Fruit fly (Drosophila melanogaster): ENCODE results near the gene bond.

Gene bond

DNA sequence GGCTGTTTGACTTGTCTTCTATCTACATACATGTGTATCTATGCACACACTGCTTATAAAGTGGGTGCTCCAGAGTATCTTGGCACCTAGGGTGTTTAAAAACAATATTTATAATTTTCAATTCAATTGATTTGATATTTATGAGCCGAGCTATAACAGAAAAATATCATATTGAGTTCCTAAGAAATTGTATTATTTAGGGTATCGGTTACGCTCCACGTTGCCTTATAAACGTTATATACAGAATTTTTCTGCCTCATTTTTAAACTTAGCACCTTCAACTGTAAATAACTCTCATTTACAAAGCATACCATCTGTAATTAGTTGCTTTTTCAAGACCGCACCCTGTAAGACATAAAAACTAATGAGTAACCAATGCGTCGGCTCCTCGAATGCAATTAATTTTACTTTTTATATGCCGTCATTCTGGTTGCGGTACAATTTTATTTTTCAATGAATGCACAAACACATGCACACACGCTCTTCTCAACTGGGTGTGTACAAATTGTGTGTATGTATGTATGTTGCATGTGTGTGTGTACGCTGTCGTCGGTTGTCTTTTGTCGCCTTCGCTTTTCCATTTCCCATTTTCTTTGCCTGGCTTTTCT is 40.3 kb downstream of the bond start (continued):
- TF ChIP-seq CG32532 (GFP tag; IDR thresholded peaks at IDR 0.05) (no peak), zen2 (GFP tag; IDR thresholded peaks at IDR 0.05; ENCODE audit: partially characterized antibody) (no peak), fd102C (GFP tag; optimal IDR thresholded peaks at IDR 0.05) (peak; percentile 17), CG17359 (tag; optimal IDR thresholded peaks at IDR 0.05) (peak; percentile 47), CG11085 (GFP tag; IDR thresholded peaks at IDR 0.05) (no peak), Six4 (GFP tag; optimal IDR thresholded peaks at IDR 0.05) (peak; percentile 51), CG17385 (GFP tag; optimal IDR thresholded peaks at IDR 0.05) (peak; percentile 56), Hey (tag; optimal IDR thresholded peaks at IDR 0.05) (no peak), CG11560 (tag; IDR thresholded peaks at IDR 0.05) (no peak), CG14965 (GFP tag; optimal IDR thresholded peaks at IDR 0.05; ENCODE audit: borderline replicate concordance) (no peak), MTF-1 (GFP tag; optimal IDR thresholded peaks at IDR 0.05; ENCODE audit: borderline replicate concordance) (peak; percentile 49), sob (GFP tag; IDR thresholded peaks at IDR 0.05) (no peak), GATAe (GFP tag; conservative IDR thresholded peaks at IDR 0.05) (no peak), CG4820 (GFP tag; optimal IDR thresholded peaks at IDR 0.05) (peak; percentile 63), Vsx1 (GFP tag; optimal IDR thresholded peaks at IDR 0.05) (peak; percentile 48), CG7987 (GFP tag; optimal IDR thresholded peaks at IDR 0.05) (no peak), CG31224 (GFP tag; IDR thresholded peaks at IDR 0.05) (no peak), Dref (GFP tag; IDR thresholded peaks at IDR 0.05) (no peak), Optix (GFP tag; IDR thresholded peaks at IDR 0.05) (no peak), dpn (GFP tag; optimal IDR thresholded peaks at IDR 0.05) (peak; percentile 16 to 27), Nf-YC (tag; optimal IDR thresholded peaks at IDR 0.05) (no peak), CG17328 (GFP tag; IDR thresholded peaks at IDR 0.05) (peak; percentile 42; the same call in 1 of the 2 replicates), dimm (GFP tag; IDR thresholded peaks at IDR 0.05) (no peak), Pdp1 (GFP tag; optimal IDR thresholded peaks at IDR 0.05) (peak; percentile 1 to 38), Antp (GFP tag; optimal IDR thresholded peaks at IDR 0.05) (peak; percentile 41), NC2β (GFP tag; optimal IDR thresholded peaks at IDR 0.05) (peak; percentile 54), kay (GFP tag; optimal IDR thresholded peaks at IDR 0.05) (peak; percentile 25), Med (GFP tag) (peak; percentile 85), nau (GFP tag; optimal IDR thresholded peaks at IDR 0.05) (peak; percentile 20), Hand (GFP tag; optimal IDR thresholded peaks at IDR 0.05) (no peak), CG12104 (GFP tag; optimal IDR thresholded peaks at IDR 0.05) (peak; percentile 61), mam (GFP tag; optimal IDR thresholded peaks at IDR 0.05) (peak; percentile 20), CG7786 (GFP tag; optimal IDR thresholded peaks at IDR 0.05) (peak; percentile 19), lbe (GFP tag; optimal IDR thresholded peaks at IDR 0.05) (no peak), en (GFP tag; optimal IDR thresholded peaks at IDR 0.05) (peak; percentile 13), Abd-B (GFP tag; optimal IDR thresholded peaks at IDR 0.05) (peak; percentile 64), CG1529 (GFP tag; optimal IDR thresholded peaks at IDR 0.05) (peak; percentile 71), CG5953 (GFP tag; IDR thresholded peaks at IDR 0.05) (peak; percentile 22; the same call in 1 of the 2 replicates), Sin3A (optimal IDR thresholded peaks at IDR 0.05) (no peak), CG1233 (GFP tag; optimal IDR thresholded peaks at IDR 0.05) (peak; percentile 41), sima (GFP tag; optimal IDR thresholded peaks at IDR 0.05) (no peak), Blimp-1 (GFP tag; optimal IDR thresholded peaks at IDR 0.05) (peak; percentile 75), CG7745 (tag; optimal IDR thresholded peaks at IDR 0.05) (no peak), CG4424 (GFP tag; optimal IDR thresholded peaks at IDR 0.05) (peak; percentile 57), Meics (GFP tag; optimal IDR thresholded peaks at IDR 0.05) (peak; percentile 12), CG10321 (GFP tag; IDR thresholded peaks at IDR 0.05) (no peak), CG3065 (GFP tag; optimal IDR thresholded peaks at IDR 0.05) (peak; percentile 28), CG11398 (GFP tag; optimal IDR thresholded peaks at IDR 0.05) (no peak), Drgx (GFP tag; IDR thresholded peaks at IDR 0.05) (peak; percentile 62; the same call in 1 of the 2 replicates), Doc2 (GFP tag; IDR thresholded peaks at IDR 0.05) (no peak), Tbp (GFP tag; optimal IDR thresholded peaks at IDR 0.05) (no peak)

Measured in whole organism, embryonic.